Worm (Caenorhabditis elegans) whole organism, young adult: ENCODE data around the gene hmg-1.2.

Source experiments
- B0019.2 ChIP-seq: fragments of 200-800 bp; sonication (Bioruptor generic); conservative IDR thresholded peaks from 2 replicates; pipeline ENCODE4 v1.3.6; 2022; ENCODE audit warnings: missing genetic modification reagents, missing genetic modification characterization, missing compliant biosample characterization
- B0035.1 ChIP-seq: sonication (generic microtip); optimal IDR thresholded peaks from 2 replicates; lab custom pipeline; 2016; ENCODE audit warnings: missing genetic modification characterization, mild to moderate bottlenecking, missing compliant biosample characterization, missing genotype, missing genetic modification reagents
- B0261.1 ChIP-seq: sonication (generic microtip); optimal IDR thresholded peaks from 2 replicates; lab custom pipeline; 2016; ENCODE audit warnings: mild to moderate bottlenecking, missing genetic modification characterization, moderate library complexity, missing compliant biosample characterization
- C06A6.2 ChIP-seq: fragments of 200-800 bp; sonication (Bioruptor generic); conservative IDR thresholded peaks from 2 replicates; pipeline ENCODE4 v1.3.6; 2022; ENCODE audit warnings: missing genetic modification characterization, missing compliant biosample characterization
- F23B12.7 ChIP-seq: sonication (generic microtip); optimal IDR thresholded peaks from 2 replicates; lab custom pipeline; 2017; ENCODE audit warnings: missing genetic modification characterization, mild to moderate bottlenecking, missing compliant biosample characterization, antibody characterized with exemption, moderate library complexity; ENCODE audit not compliant: insufficient read depth
- F52B5.7 ChIP-seq: sonication (generic microtip); optimal IDR thresholded peaks from 2 replicates; lab custom pipeline; 2016; ENCODE audit warnings: mild to moderate bottlenecking, missing genetic modification characterization, missing compliant biosample characterization
- F57A8.1 ChIP-seq: fragments of 200-800 bp; sonication (Bioruptor generic); optimal IDR thresholded peaks from 2 replicates; lab custom pipeline; 2018; ENCODE audit warnings: mild to moderate bottlenecking, missing genetic modification characterization, moderate library complexity, missing compliant biosample characterization
- K12H6.12 ChIP-seq: fragments of 200-800 bp; sonication (Bioruptor generic); optimal IDR thresholded peaks from 2 replicates; lab custom pipeline; 2018; ENCODE audit warnings: mild to moderate bottlenecking, missing genetic modification characterization, missing compliant biosample characterization
- T07F8.4 ChIP-seq: sonication (generic microtip); optimal IDR thresholded peaks from 2 replicates; lab custom pipeline; 2016; ENCODE audit warnings: mild to moderate bottlenecking, missing genetic modification characterization, moderate library complexity, missing compliant biosample characterization
- Y67H2A.10 ChIP-seq: fragments of 200-800 bp; sonication (Bioruptor generic); conservative IDR thresholded peaks from 2 replicates; pipeline ENCODE4 v1.3.6; 2022; ENCODE audit warnings: missing genetic modification reagents, missing genetic modification characterization, missing compliant biosample characterization
- attf-5 ChIP-seq: fragments of 200-800 bp; sonication (Bioruptor generic); optimal IDR thresholded peaks from 2 replicates; lab custom pipeline; 2018; ENCODE audit warnings: mild to moderate bottlenecking, missing genetic modification characterization, missing compliant biosample characterization
- ccch-3 ChIP-seq: fragments of 200-800 bp; sonication (Bioruptor generic); optimal IDR thresholded peaks from 2 replicates; lab custom pipeline; 2018; ENCODE audit warnings: mild to moderate bottlenecking, missing genetic modification characterization, missing compliant biosample characterization
- cebp-1 ChIP-seq, 2 experiments: fragments of 200-800 bp in 1 of 2; sonication (Bioruptor generic) in 1 of 2; sonication (generic microtip) in 1 of 2; IDR thresholded peaks in 1 of 2; optimal IDR thresholded peaks in 1 of 2; 2 replicates each; pipeline versions ENCODE4 v1.3.6 to Lab custom; 2017 to 2022; ENCODE audit warnings: missing compliant biosample characterization in 2 of 2, missing genetic modification characterization in 2 of 2, mild to moderate bottlenecking in 1 of 2, missing genetic modification reagents in 1 of 2, moderate library complexity in 1 of 2
- ceh-91 ChIP-seq: fragments of 200-800 bp; sonication (Bioruptor generic); IDR thresholded peaks from 2 replicates; pipeline ENCODE4 v1.3.6; 2022; ENCODE audit warnings: missing genetic modification reagents, missing genetic modification characterization, missing compliant biosample characterization
- dpl-1 ChIP-seq: fragments of 150-350 bp; optimal IDR thresholded peaks from 2 replicates; lab custom pipeline; 2014; ENCODE audit warnings: missing biosample characterization, missing genetic modification reagents, missing genetic modification characterization
- egrh-3 ChIP-seq: fragments of 200-800 bp; sonication (Bioruptor generic); IDR thresholded peaks from 2 replicates; pipeline ENCODE4 v1.3.6; 2022; ENCODE audit warnings: missing genetic modification reagents, missing genetic modification characterization, missing compliant biosample characterization
- ekl-4 ChIP-seq: fragments of 200-800 bp; sonication (Bioruptor generic); IDR thresholded peaks from 2 replicates; pipeline ENCODE4 v1.3.6; 2022; ENCODE audit warnings: missing genetic modification reagents, missing genetic modification characterization, missing compliant biosample characterization
- fkh-3 ChIP-seq: sonication (generic microtip); optimal IDR thresholded peaks from 2 replicates; lab custom pipeline; 2016; ENCODE audit warnings: mild to moderate bottlenecking, missing genetic modification characterization, missing compliant biosample characterization
- gei-17 ChIP-seq: fragments of 200-800 bp; sonication (Bioruptor generic); optimal IDR thresholded peaks from 2 replicates; lab custom pipeline; 2018; ENCODE audit warnings: mild to moderate bottlenecking, missing genetic modification characterization, missing compliant biosample characterization
- him-1 ChIP-seq: sonication (generic microtip); optimal IDR thresholded peaks from 2 replicates; lab custom pipeline; 2016; ENCODE audit warnings: missing genotype, missing genetic modification reagents, missing genetic modification characterization, missing compliant biosample characterization
- hsf-1 ChIP-seq: fragments of 200-800 bp; sonication (Bioruptor generic); IDR thresholded peaks from 2 replicates; pipeline ENCODE4 v1.3.6; 2022; ENCODE audit warnings: missing genetic modification reagents, missing genetic modification characterization, missing compliant biosample characterization
- lag-1 ChIP-seq: fragments of 200-800 bp; sonication (Bioruptor generic); IDR thresholded peaks from 2 replicates; pipeline ENCODE4 v1.3.6; 2022; ENCODE audit warnings: missing genetic modification reagents, missing genetic modification characterization, missing compliant biosample characterization
- let-607 ChIP-seq, 2 experiments: fragments of 200-800 bp in 1 of 2; sonication (Bioruptor generic) in 1 of 2; sonication (generic microtip) in 1 of 2; optimal IDR thresholded peaks; 2 replicates each; lab custom pipeline; 2016 to 2018; ENCODE audit warnings: mild to moderate bottlenecking in 2 of 2, missing compliant biosample characterization in 2 of 2, missing genetic modification characterization in 2 of 2, moderate library complexity in 2 of 2, missing genotype in 1 of 2
- lin-54 ChIP-seq: fragments of 200-800 bp; sonication (Bioruptor generic); optimal IDR thresholded peaks from 2 replicates; lab custom pipeline; 2018; ENCODE audit warnings: mild to moderate bottlenecking, missing genetic modification characterization, missing compliant biosample characterization
- madf-3 ChIP-seq: fragments of 200-800 bp; sonication (Bioruptor generic); IDR thresholded peaks from 2 replicates; pipeline ENCODE4 v1.3.6; 2022; ENCODE audit warnings: missing genetic modification reagents, missing genetic modification characterization, missing compliant biosample characterization
- mcd-1 ChIP-seq: fragments of 200-800 bp; sonication (Bioruptor generic); IDR thresholded peaks from 2 replicates; pipeline ENCODE4 v1.3.6; 2022; ENCODE audit warnings: missing genetic modification reagents, missing genetic modification characterization, missing compliant biosample characterization
- mxl-1 ChIP-seq: sonication (generic microtip); optimal IDR thresholded peaks from 2 replicates; lab custom pipeline; 2016; ENCODE audit warnings: missing genetic modification characterization, missing compliant biosample characterization
- nhr-120 ChIP-seq: fragments of 200-800 bp; sonication (Bioruptor generic); IDR thresholded peaks from 2 replicates; pipeline ENCODE4 v1.3.6; 2022; ENCODE audit warnings: missing genetic modification characterization, missing compliant biosample characterization
- nhr-179 ChIP-seq: sonication (generic microtip); optimal IDR thresholded peaks from 2 replicates; lab custom pipeline; 2016; ENCODE audit warnings: mild to moderate bottlenecking, missing genetic modification characterization, missing compliant biosample characterization
- nhr-27 ChIP-seq: fragments of 200-800 bp; sonication (Bioruptor generic); optimal IDR thresholded peaks from 2 replicates; lab custom pipeline; 2018; ENCODE audit warnings: mild to moderate bottlenecking, missing genetic modification characterization, moderate library complexity, missing compliant biosample characterization
- nhr-80 ChIP-seq: sonication (generic microtip); optimal IDR thresholded peaks from 2 replicates; lab custom pipeline; 2016; ENCODE audit warnings: missing genetic modification characterization, missing compliant biosample characterization
- pha-4 ChIP-seq: fragments of 150-350 bp; sonication (generic microtip); optimal IDR thresholded peaks from 2 replicates; lab custom pipeline; 2014; ENCODE audit warnings: missing biosample characterization, missing genetic modification reagents, missing genetic modification characterization
- rcor-1 ChIP-seq: fragments of 200-800 bp; sonication (Bioruptor generic); IDR thresholded peaks from 2 replicates; pipeline ENCODE4 v1.3.6; 2022; ENCODE audit warnings: missing genetic modification reagents, missing genetic modification characterization, missing compliant biosample characterization
- rec-8 ChIP-seq, 2 experiments: sonication (generic microtip); optimal IDR thresholded peaks; 2 replicates each; lab custom pipeline; 2016; ENCODE audit warnings: mild to moderate bottlenecking in 2 of 2, missing genetic modification characterization in 2 of 2, missing genetic modification reagents in 2 of 2, missing genotype in 2 of 2, missing biosample characterization in 1 of 2, missing compliant biosample characterization in 1 of 2, moderate library complexity in 1 of 2
- repo-1 ChIP-seq: sonication (generic microtip); optimal IDR thresholded peaks from 2 replicates; lab custom pipeline; 2017; ENCODE audit warnings: mild to moderate bottlenecking, missing genetic modification characterization, missing compliant biosample characterization
- sea-2 ChIP-seq: fragments of 200-800 bp; sonication (Bioruptor generic); IDR thresholded peaks from 2 replicates; pipeline ENCODE4 v1.3.6; 2022; ENCODE audit warnings: missing genetic modification characterization, missing compliant biosample characterization
- snpc-1.1 ChIP-seq: sonication (generic microtip); optimal IDR thresholded peaks from 2 replicates; lab custom pipeline; 2017; ENCODE audit warnings: missing genetic modification characterization, mild to moderate bottlenecking, missing compliant biosample characterization, antibody characterized with exemption, moderate library complexity, missing genotype, missing genetic modification reagents; ENCODE audit not compliant: insufficient read depth
- snpc-4 ChIP-seq, 5 experiments: fragments of 150-350 bp in 1 of 5; sonication (generic microtip) in 4 of 5; optimal IDR thresholded peaks; 2 replicates each; lab custom pipeline; 2014 to 2018; ENCODE audit warnings: missing genetic modification characterization in 5 of 5, missing biosample characterization in 3 of 5, antibody characterized with exemption in 2 of 5, mild to moderate bottlenecking in 2 of 5, missing compliant biosample characterization in 2 of 5, missing genotype in 2 of 5, moderate library complexity in 2 of 5, missing genetic modification reagents in 1 of 5
- sptf-2 ChIP-seq: fragments of 200-800 bp; sonication (Bioruptor generic); optimal IDR thresholded peaks from 2 replicates; lab custom pipeline; 2018; ENCODE audit warnings: mild to moderate bottlenecking, missing genetic modification characterization, missing compliant biosample characterization
- tbx-9 ChIP-seq: sonication (generic microtip); optimal IDR thresholded peaks from 2 replicates; lab custom pipeline; 2016; ENCODE audit warnings: borderline replicate concordance, missing genetic modification characterization, inconsistent platforms, missing compliant biosample characterization
- tlf-1 ChIP-seq: fragments of 200-800 bp; sonication (Bioruptor generic); optimal IDR thresholded peaks from 2 replicates; lab custom pipeline; 2018; ENCODE audit warnings: mild to moderate bottlenecking, missing genetic modification characterization, missing compliant biosample characterization
- unc-62 ChIP-seq: fragments of 150-350 bp; optimal IDR thresholded peaks from 2 replicates; lab custom pipeline; 2014; ENCODE audit warnings: missing biosample characterization, missing genetic modification reagents, missing genetic modification characterization
- xnd-1 ChIP-seq: sonication (generic microtip); optimal IDR thresholded peaks from 2 replicates; lab custom pipeline; 2016; ENCODE audit warnings: missing genotype, missing genetic modification reagents, missing genetic modification characterization, missing compliant biosample characterization
- zfh-2 ChIP-seq: fragments of 200-800 bp; sonication (Bioruptor generic); conservative IDR thresholded peaks from 2 replicates; pipeline ENCODE4 v1.3.6; 2022; ENCODE audit warnings: missing genetic modification reagents, missing genetic modification characterization, missing compliant biosample characterization
- ztf-25 ChIP-seq: fragments of 200-800 bp; sonication (Bioruptor generic); IDR thresholded peaks from 2 replicates; pipeline ENCODE4 v1.3.6; 2022; ENCODE audit warnings: missing genetic modification reagents, missing genetic modification characterization, missing compliant biosample characterization
- ztf-28 ChIP-seq: fragments of 200-800 bp; sonication (Bioruptor generic); IDR thresholded peaks from 2 replicates; pipeline ENCODE4 v1.3.6; 2022; ENCODE audit warnings: missing genetic modification reagents, missing genetic modification characterization, missing compliant biosample characterization
- ztf-6 ChIP-seq: fragments of 200-800 bp; sonication (Bioruptor generic); IDR thresholded peaks from 2 replicates; pipeline ENCODE4 v1.3.6; 2022; ENCODE audit warnings: missing genetic modification reagents, missing genetic modification characterization, missing compliant biosample characterization

hmg-1.2 gene

DNA sequence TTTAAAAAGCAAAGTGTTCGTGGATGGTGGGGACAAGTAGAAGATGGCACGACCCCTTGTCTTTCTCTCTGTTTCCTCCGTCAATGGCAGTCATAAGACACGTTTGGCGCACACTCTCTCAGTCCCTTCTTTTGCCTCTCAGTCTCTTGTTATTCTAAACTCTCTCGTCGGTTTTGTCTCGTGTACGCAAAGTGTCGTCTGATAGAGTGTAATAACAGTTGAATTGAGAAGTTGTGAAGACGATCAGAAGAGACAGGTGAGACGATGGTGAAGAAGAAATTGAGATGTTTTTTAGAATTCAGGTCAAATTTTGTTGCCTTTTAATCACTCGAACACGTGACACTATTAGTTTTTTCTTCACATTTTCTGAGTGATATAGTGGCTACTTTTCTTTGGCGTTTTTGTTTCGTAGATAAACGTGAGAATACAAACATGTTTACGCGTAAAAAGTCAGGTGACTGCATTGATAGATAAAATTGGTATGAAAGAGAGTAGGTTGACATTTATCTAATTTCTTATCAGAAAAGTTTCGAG is 23.0 kb downstream of the hmg-1.2 start, which contains the start of gene F47D12.9 (continued):
- TF ChIP-seq lag-1 (GFP tag; lab: Robert Waterston, UW): no peak
- peak; percentile 22 for TF ChIP-seq F23B12.7 (tag; lab: Kevin White, UChicago)
- no peak for TF ChIP-seq sptf-2 (GFP tag; lab: Kevin White, UChicago)
- TF ChIP-seq mcd-1 (GFP tag; lab: Robert Waterston, UW): no peak
- TF ChIP-seq nhr-179: no peak
- TF ChIP-seq B0035.1: no peak
- TF ChIP-seq F57A8.1: no peak
- no peak for TF ChIP-seq nhr-27
- no peak for TF ChIP-seq B0019.2
- TF ChIP-seq F52B5.7 (tag; lab: Kevin White, UChicago): no peak
- peak; percentile 82 for TF ChIP-seq K12H6.12 (tag; lab: Kevin White, UChicago)
- TF ChIP-seq cebp-1 (GFP tag; IDR thresholded peaks at IDR 0.05; lab: Robert Waterston, UW): no peak
- TF ChIP-seq cebp-1 (tag; optimal IDR thresholded peaks at IDR 0.05; lab: Kevin White, UChicago): peak; percentile 74
- TF ChIP-seq zfh-2 (GFP tag; lab: Robert Waterston, UW): no peak
- no peak for TF ChIP-seq fkh-3
- no peak for TF ChIP-seq mxl-1
- no peak for TF ChIP-seq sea-2 (GFP tag; lab: Robert Waterston, UW)
- no peak for TF ChIP-seq repo-1
- no peak for TF ChIP-seq Y67H2A.10 (GFP tag; lab: Robert Waterston, UW)
- TF ChIP-seq ztf-25 (GFP tag; lab: Robert Waterston, UW): no peak
- TF ChIP-seq lin-54 (GFP tag; lab: Kevin White, UChicago): peak; percentile 16
- no peak for TF ChIP-seq T07F8.4
- no peak for TF ChIP-seq rcor-1 (GFP tag; lab: Robert Waterston, UW)
- TF ChIP-seq egrh-3 (GFP tag; lab: Robert Waterston, UW): no peak
- no peak for TF ChIP-seq tbx-9
- peak; percentile 45; the same call in 1 of the 2 replicates for TF ChIP-seq ekl-4 (GFP tag; lab: Robert Waterston, UW)
- no peak for TF ChIP-seq xnd-1
- no peak for TF ChIP-seq snpc-1.1
- TF ChIP-seq him-1 (tag; lab: Kevin White, UChicago): no peak
- no peak for TF ChIP-seq hsf-1 (GFP tag; lab: Robert Waterston, UW)
- peak; percentile 27 for TF ChIP-seq tlf-1 (GFP tag; lab: Kevin White, UChicago)
- no peak for TF ChIP-seq unc-62 (GFP tag; lab: Kevin White, UChicago)
- no peak for TF ChIP-seq madf-3
- no peak for TF ChIP-seq nhr-120
- 0 out of 2 replicates have a peak, but pooled peaks have one; percentile 26 for TF ChIP-seq C06A6.2
- TF ChIP-seq let-607 (tag; optimal IDR thresholded peaks at IDR 0.05; lab: Kevin White, UChicago): peak in 1 of 2 experiments; percentile 21
- no peak for TF ChIP-seq gei-17 (GFP tag; lab: Kevin White, UChicago)
- no peak for TF ChIP-seq ztf-6
- TF ChIP-seq rec-8 (tag; optimal IDR thresholded peaks at IDR 0.05; lab: Kevin White, UChicago): no peak
- TF ChIP-seq nhr-80 (tag; lab: Kevin White, UChicago): peak; percentile 61
- peak; percentile 82 for TF ChIP-seq attf-5
- no peak for TF ChIP-seq pha-4 (tag; lab: Kevin White, UChicago)
- no peak for TF ChIP-seq ceh-91 (GFP tag; lab: Robert Waterston, UW)
- TF ChIP-seq B0261.1 (tag; lab: Kevin White, UChicago): no peak
- no peak for TF ChIP-seq ztf-28 (GFP tag; lab: Robert Waterston, UW)
- TF ChIP-seq snpc-4 (GFP tag; optimal IDR thresholded peaks at IDR 0.05; lab: Kevin White, UChicago): no peak
- TF ChIP-seq snpc-4 (tag; optimal IDR thresholded peaks at IDR 0.05; lab: Kevin White, UChicago): peak in 2 of 4 experiments; percentile 8 to 39
- TF ChIP-seq dpl-1 (GFP tag; lab: Kevin White, UChicago): no peak
- TF ChIP-seq ccch-3 (GFP tag; lab: Kevin White, UChicago): no peak
